Worm (Caenorhabditis elegans): Measurements from ENCODE around the gene mpst-4.
"Not testable (repeated sequence)": the region's sequence is repeated elsewhere in the genome, so short reads cannot be mapped to it uniquely, and the experiment has no call there.

Gene mpst-4

ce11 chrII:4851594-4852106 is 11.6 kb downstream of the mpst-4 start, which contains the start of gene dnj-9 (continued):
- peak; percentile 60 for TF ChIP-seq ceh-31 (tag; optimal IDR thresholded peaks at IDR 0.05)
- TF ChIP-seq pha-2 (tag; optimal IDR thresholded peaks at IDR 0.05): peak; percentile 44
- no peak for TF ChIP-seq K02D7.2 (tag; optimal IDR thresholded peaks at IDR 0.05)
- TF ChIP-seq elt-4 (tag; optimal IDR thresholded peaks at IDR 0.05): no peak
- peak; percentile 70 for TF ChIP-seq tbx-2 (tag; optimal IDR thresholded peaks at IDR 0.05)
- peak; percentile 78 for TF ChIP-seq nfya-1 (tag; optimal IDR thresholded peaks at IDR 0.05)
- TF ChIP-seq F13H6.1 (tag; optimal IDR thresholded peaks at IDR 0.05): no peak
- TF ChIP-seq sox-4 (tag; optimal IDR thresholded peaks at IDR 0.05): peak; percentile 56
- TF ChIP-seq hlh-15 (tag; optimal IDR thresholded peaks at IDR 0.05): no peak
- TF ChIP-seq pqm-1 (tag; optimal IDR thresholded peaks at IDR 0.05): no peak
- peak; percentile 14 for TF ChIP-seq hlh-6 (tag; optimal IDR thresholded peaks at IDR 0.05)
- TF ChIP-seq pax-1 (tag; optimal IDR thresholded peaks at IDR 0.05): peak; percentile 20
- TF ChIP-seq fax-1 (tag; optimal IDR thresholded peaks at IDR 0.05): peak; percentile 1
- TF ChIP-seq tbx-7 (tag; optimal IDR thresholded peaks at IDR 0.05): no peak
- TF ChIP-seq npax-4 (tag; optimal IDR thresholded peaks at IDR 0.05): peak; percentile 35
- peak; percentile 92 for TF ChIP-seq elt-2 (tag; optimal IDR thresholded peaks at IDR 0.05)
- peak; percentile 29 for TF ChIP-seq ceh-2 (tag; optimal IDR thresholded peaks at IDR 0.05)

DNA sequence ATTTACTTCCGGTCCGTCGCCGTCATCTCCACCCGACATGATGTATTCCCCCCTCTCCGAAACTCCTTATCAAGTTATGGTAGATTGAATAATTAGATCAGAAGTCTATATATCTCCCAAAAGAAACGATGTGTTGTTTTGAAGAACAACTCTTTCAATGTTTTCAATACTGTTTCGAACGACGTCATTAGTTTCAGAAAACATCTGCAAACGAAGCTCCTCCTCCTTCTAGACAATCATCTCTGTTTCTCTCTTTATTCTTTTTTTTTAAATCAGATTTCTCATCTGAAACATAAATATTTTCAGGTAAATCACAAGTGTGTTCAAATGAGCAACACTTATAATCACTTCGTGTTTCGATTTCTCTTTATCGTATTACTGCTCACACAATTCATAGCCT is 13.4 kb downstream of the mpst-4 start, which contains the start of gene T23B7.3:
Gene T23B7.3, plus strand, starts transcription at position 301 of the 400 bp plus-strand sequence.
- TF ChIP-seq fkh-6 (tag; optimal IDR thresholded peaks at IDR 0.05) (no peak), tbx-7 (tag; optimal IDR thresholded peaks at IDR 0.05) (no peak), dve-1 (tag; optimal IDR thresholded peaks at IDR 0.05) (no peak), gmeb-2 (tag; optimal IDR thresholded peaks at IDR 0.05) (no peak), ceh-31 (tag; optimal IDR thresholded peaks at IDR 0.05) (no peak), T23F11.4 (GFP tag; optimal IDR thresholded peaks at IDR 0.05) (no peak), nhr-11 (tag; optimal IDR thresholded peaks at IDR 0.05) (no peak), pha-2 (tag; optimal IDR thresholded peaks at IDR 0.05) (no peak), pha-4 (tag; optimal IDR thresholded peaks at IDR 0.05) (no peak), nhr-232 (tag; optimal IDR thresholded peaks at IDR 0.05) (no peak), hlh-13 (GFP tag; optimal IDR thresholded peaks at IDR 0.05) (no peak), lim-6 (tag; optimal IDR thresholded peaks at IDR 0.05) (no peak), nfya-1 (tag; optimal IDR thresholded peaks at IDR 0.05) (no peak), hlh-30 (tag; optimal IDR thresholded peaks at IDR 0.05; ENCODE audit: insufficient read depth) (no peak), tbx-2 (tag; optimal IDR thresholded peaks at IDR 0.05) (no peak)

ce11 chrII:4842143-4842658 is 21.1 kb downstream of the mpst-4 start, which contains the start of the genes T23B7.2 and nspd-4:
Gene T23B7.2 (minus strand): TSS chrII:4842243.
Gene nspd-4 (plus strand): TSS chrII:4842608.
- TF ChIP-seq rnt-1, odd-2, sdc-2 (tag; optimal IDR thresholded peaks at IDR 0.05): not testable (repeated sequence)

- no peak for TF ChIP-seq Y22D7AL.16 (tag; optimal IDR thresholded peaks at IDR 0.05)
- TF ChIP-seq ceh-24 (tag; optimal IDR thresholded peaks at IDR 0.05): no peak
- no peak for TF ChIP-seq ceh-2 (tag; optimal IDR thresholded peaks at IDR 0.05)
- no peak for TF ChIP-seq ttx-3 (tag; optimal IDR thresholded peaks at IDR 0.05)
- no peak for TF ChIP-seq unc-55 (GFP tag; optimal IDR thresholded peaks at IDR 0.05)
- TF ChIP-seq pax-1 (tag; optimal IDR thresholded peaks at IDR 0.05): no peak
- no peak for TF ChIP-seq fkh-6 (tag; optimal IDR thresholded peaks at IDR 0.05)
- TF ChIP-seq F13H6.1 (tag; optimal IDR thresholded peaks at IDR 0.05): no peak
- no peak for TF ChIP-seq sox-2 (GFP tag; IDR thresholded peaks at IDR 0.05)
- no peak for TF ChIP-seq elt-2 (tag; optimal IDR thresholded peaks at IDR 0.05)
- TF ChIP-seq fax-1 (tag; optimal IDR thresholded peaks at IDR 0.05): no peak
- no peak for TF ChIP-seq ceh-22 (tag; optimal IDR thresholded peaks at IDR 0.05)
- TF ChIP-seq hlh-13 (GFP tag; optimal IDR thresholded peaks at IDR 0.05): no peak
- TF ChIP-seq pros-1 (tag; optimal IDR thresholded peaks at IDR 0.05): no peak
- TF ChIP-seq ceh-18 (tag; optimal IDR thresholded peaks at IDR 0.05): no peak
Measured at ce11 chrII:4837659-4838058, 25.6 kb downstream of the mpst-4 start, which contains the start of gene C33F10.12. Gene C33F10.12 (minus strand): TSS chrII:4837759.
